Worm (Caenorhabditis elegans): Measurements from ENCODE around the gene F58H1.3.

The F58H1.3 gene

ce11 chrV:11887988-11888499 lies 45.7 kb upstream of the F58H1.3 start, which contains the start of gene adh-1 (continued):
- TF ChIP-seq swsn-7 (tag; optimal IDR thresholded peaks at IDR 0.05) (peak; percentile 56), ceh-90 (tag; optimal IDR thresholded peaks at IDR 0.05) (no peak), zip-4 (GFP tag; optimal IDR thresholded peaks at IDR 0.05) (no peak), mdl-1 (tag; optimal IDR thresholded peaks at IDR 0.05) (peak; percentile 25 to 99), ets-5 (GFP tag; IDR thresholded peaks at IDR 0.05) (no peak), grh-1 (GFP tag; IDR thresholded peaks at IDR 0.05) (no peak), nhr-28 (tag; optimal IDR thresholded peaks at IDR 0.05) (no peak), aly-2 (tag; optimal IDR thresholded peaks at IDR 0.05) (no peak), snpc-4 (tag; optimal IDR thresholded peaks at IDR 0.05) (peak; percentile 30), hpl-2 (GFP tag; optimal IDR thresholded peaks at IDR 0.05) (no peak), nhr-90 (tag; optimal IDR thresholded peaks at IDR 0.05; ENCODE audit: poor library complexity) (peak; percentile 75), nhr-11 (tag; optimal IDR thresholded peaks at IDR 0.05) (peak; percentile 62), nhr-12 (tag; optimal IDR thresholded peaks at IDR 0.05) (no peak), zag-1 (tag; optimal IDR thresholded peaks at IDR 0.05) (no peak), alr-1 (tag; optimal IDR thresholded peaks at IDR 0.05; ENCODE audit: borderline replicate concordance) (no peak), lin-14 (GFP tag; optimal IDR thresholded peaks at IDR 0.05) (peak; percentile 97), pqm-1 (tag; optimal IDR thresholded peaks at IDR 0.05) (no peak), fkh-8 (tag; optimal IDR thresholded peaks at IDR 0.05) (no peak), ztf-11 (tag; optimal IDR thresholded peaks at IDR 0.05) (peak in 1 of 2 experiments; percentile 8), lin-39 (tag; optimal IDR thresholded peaks at IDR 0.05) (peak; percentile 72), nhr-237 (tag; optimal IDR thresholded peaks at IDR 0.05) (no peak), Y116A8C.19 (tag; optimal IDR thresholded peaks at IDR 0.05; ENCODE audit: borderline replicate concordance) (no peak), aha-1 (tag; optimal IDR thresholded peaks at IDR 0.05) (no peak), efl-3 (GFP tag; optimal IDR thresholded peaks at IDR 0.05) (no peak), pax-3 (tag; optimal IDR thresholded peaks at IDR 0.05) (peak; percentile 56), hlh-17 (GFP tag; optimal IDR thresholded peaks at IDR 0.05; ENCODE audit: borderline replicate concordance) (no peak), pag-3 (tag; optimal IDR thresholded peaks at IDR 0.05; ENCODE audit: borderline replicate concordance, insufficient read depth) (peak; percentile 47), irx-1 (tag; optimal IDR thresholded peaks at IDR 0.05) (peak; percentile 77), tlp-1 (tag; optimal IDR thresholded peaks at IDR 0.05) (no peak), lin-13 (GFP tag; optimal IDR thresholded peaks at IDR 0.05) (peak; percentile 62), rnt-1 (tag; optimal IDR thresholded peaks at IDR 0.05) (peak; percentile 91), vab-15 (tag; optimal IDR thresholded peaks at IDR 0.05) (no peak), snu-23 (GFP tag; optimal IDR thresholded peaks at IDR 0.05) (peak; percentile 82), nhr-85 (tag) (peak; percentile 94), C34B4.2 (tag; optimal IDR thresholded peaks at IDR 0.05) (peak; percentile 42), F16B12.6 (tag; optimal IDR thresholded peaks at IDR 0.05) (no peak), ztf-4 (tag; optimal IDR thresholded peaks at IDR 0.05) (peak; percentile 56), jun-1 (tag; optimal IDR thresholded peaks at IDR 0.05) (peak; percentile 70), sptf-1 (tag; optimal IDR thresholded peaks at IDR 0.05) (no peak), ama-1 (optimal IDR thresholded peaks at IDR 0.05) (peak; percentile 95), lin-35 (GFP tag; optimal IDR thresholded peaks at IDR 0.05) (peak; percentile 37 to 68), unc-86 (tag; optimal IDR thresholded peaks at IDR 0.05) (no peak), unc-98 (GFP tag; IDR thresholded peaks at IDR 0.05) (no peak), lsy-2 (tag; optimal IDR thresholded peaks at IDR 0.05) (peak; percentile 48 to 82), isw-1 (GFP tag; IDR thresholded peaks at IDR 0.05) (no peak), dpl-1 (GFP tag; optimal IDR thresholded peaks at IDR 0.05) (peak; percentile 4 to 50 (median 8)), nhr-19 (GFP tag; conservative IDR thresholded peaks at IDR 0.05) (peak; percentile 99), elt-2 (tag; optimal IDR thresholded peaks at IDR 0.05) (peak; percentile 75), elt-3 (tag; optimal IDR thresholded peaks at IDR 0.05) (peak in 3 of 6 experiments; percentile 18 to 99 (median 41)), mab-9 (GFP tag; IDR thresholded peaks at IDR 0.05) (no peak), ceh-82 (tag; optimal IDR thresholded peaks at IDR 0.05) (peak in 1 of 3 experiments; percentile 14), skn-1 (tag; optimal IDR thresholded peaks at IDR 0.05) (peak; percentile 37)

All from whole organism, L1 larva.